Fruit fly (Drosophila melanogaster): Measurements from ENCODE around the gene CG34307.
A peak's percentile ranks its signal among the peaks of the same experiment; 100 is the strongest.

CG34307 gene

dm6 chr3R:11849378-11850249 lies 47.8 kb upstream of the CG34307 start (continued):
- TF ChIP-seq esn (GFP tag; optimal IDR thresholded peaks at IDR 0.05) = peak; percentile 77
- TF ChIP-seq CG8632 (GFP tag; optimal IDR thresholded peaks at IDR 0.05) = peak; percentile 69
- peak; percentile 88 for TF ChIP-seq Eip75B (GFP tag; optimal IDR thresholded peaks at IDR 0.05)
- TF ChIP-seq spab (GFP tag; optimal IDR thresholded peaks at IDR 0.05) = peak; percentile 73
- peak; percentile 71 for TF ChIP-seq fd59A (GFP tag; optimal IDR thresholded peaks at IDR 0.05)
- TF ChIP-seq CG10669 (GFP tag; optimal IDR thresholded peaks at IDR 0.05) = peak; percentile 85
- TF ChIP-seq net (GFP tag; optimal IDR thresholded peaks at IDR 0.05) = peak; percentile 88
- TF ChIP-seq svp (GFP tag) = peak; percentile 90
- peak; percentile 28 for TF ChIP-seq vri (GFP tag; optimal IDR thresholded peaks at IDR 0.05)
- TF ChIP-seq cyc (GFP tag; optimal IDR thresholded peaks at IDR 0.05) = peak; percentile 81
- peak; percentile 67 for TF ChIP-seq CG9139 (GFP tag; optimal IDR thresholded peaks at IDR 0.05)
- TF ChIP-seq Smox (GFP tag; optimal IDR thresholded peaks at IDR 0.05) = peak; percentile 70
- peak; percentile 93 for TF ChIP-seq eg (GFP tag; IDR thresholded peaks at IDR 0.05)

- TF ChIP-seq CG6792 (GFP tag; optimal IDR thresholded peaks at IDR 0.05) (peak; percentile 75), CG10669 (GFP tag; optimal IDR thresholded peaks at IDR 0.05) (peak; percentile 82), CG32006 (GFP tag; optimal IDR thresholded peaks at IDR 0.05) (peak; percentile 98), CG3032 (tag; optimal IDR thresholded peaks at IDR 0.05) (peak; percentile 84), CG1621 (tag; optimal IDR thresholded peaks at IDR 0.05) (peak; percentile 76), Sox14 (GFP tag; optimal IDR thresholded peaks at IDR 0.05) (peak; percentile 92), CG10631 (GFP tag; optimal IDR thresholded peaks at IDR 0.05) (peak; percentile 89), OdsH (GFP tag; optimal IDR thresholded peaks at IDR 0.05) (peak; percentile 93), salr (GFP tag; optimal IDR thresholded peaks at IDR 0.05) (peak; percentile 68 to 96), dac (GFP tag; optimal IDR thresholded peaks at IDR 0.05) (peak; percentile 96), achi (GFP tag; optimal IDR thresholded peaks at IDR 0.05) (peak; percentile 88), CG8632 (GFP tag; optimal IDR thresholded peaks at IDR 0.05) (peak; percentile 72), Met (GFP tag; optimal IDR thresholded peaks at IDR 0.05) (peak; percentile 79), CG9139 (GFP tag; optimal IDR thresholded peaks at IDR 0.05) (peak; percentile 56), pdm3 (GFP tag; optimal IDR thresholded peaks at IDR 0.05) (peak; percentile 90), CG11902 (GFP tag; optimal IDR thresholded peaks at IDR 0.05) (peak; percentile 58), net (GFP tag; optimal IDR thresholded peaks at IDR 0.05) (peak; percentile 90), Gug (GFP tag; IDR thresholded peaks at IDR 0.05) (peak; percentile 86), CG31627 (GFP tag; optimal IDR thresholded peaks at IDR 0.05) (peak; percentile 78), CG7368 (GFP tag; optimal IDR thresholded peaks at IDR 0.05) (peak; percentile 75), Eip75B (GFP tag; optimal IDR thresholded peaks at IDR 0.05) (peak; percentile 87), fd85E (GFP tag; optimal IDR thresholded peaks at IDR 0.05) (no peak), Ets96B (tag; optimal IDR thresholded peaks at IDR 0.05) (peak; percentile 83), CG34406 (GFP tag; optimal IDR thresholded peaks at IDR 0.05) (peak; percentile 73), CG6808 (GFP tag; optimal IDR thresholded peaks at IDR 0.05) (peak; percentile 79), eg (GFP tag; IDR thresholded peaks at IDR 0.05) (peak; percentile 91), CG8319 (GFP tag; optimal IDR thresholded peaks at IDR 0.05) (peak; percentile 56), CG3919 (GFP tag; optimal IDR thresholded peaks at IDR 0.05) (peak; percentile 90), fkh (GFP tag; optimal IDR thresholded peaks at IDR 0.05) (peak; percentile 56), Sox15 (GFP tag; optimal IDR thresholded peaks at IDR 0.05) (peak; percentile 39), CG6276 (GFP tag; optimal IDR thresholded peaks at IDR 0.05) (peak; percentile 95), CG11762 (GFP tag; optimal IDR thresholded peaks at IDR 0.05; ENCODE audit: insufficient read depth) (peak; percentile 81), Hr4 (GFP tag; optimal IDR thresholded peaks at IDR 0.05) (peak; percentile 97), CG11294 (GFP tag; IDR thresholded peaks at IDR 0.05) (peak; percentile 87), CG6163 (GFP tag; IDR thresholded peaks at IDR 0.05) (peak; percentile 85), CG6854 (GFP tag; optimal IDR thresholded peaks at IDR 0.05) (peak; percentile 10), Eip93F (GFP tag; optimal IDR thresholded peaks at IDR 0.05) (no peak), Lpt (GFP tag; optimal IDR thresholded peaks at IDR 0.05) (peak; percentile 96)
These were observed 46.2 kb upstream of the CG34307 start for dm6 chr3R:11850917-11851897.

Measured in whole organism, prepupa.